Worm (Caenorhabditis elegans) whole organism, young adult: ENCODE results near the gene T23B7.2.
A peak's percentile ranks its signal among the peaks of the same experiment; 100 is the strongest.

ENCODE experiments used
- B0019.2 ChIP-seq: fragments of 200-800 bp; sonication (Bioruptor generic); conservative IDR thresholded peaks from 2 replicates; pipeline ENCODE4 v1.3.6; 2022; ENCODE audit warnings: missing genetic modification reagents, missing genetic modification characterization, missing compliant biosample characterization
- C06A6.2 ChIP-seq: fragments of 200-800 bp; sonication (Bioruptor generic); conservative IDR thresholded peaks from 2 replicates; pipeline ENCODE4 v1.3.6; 2022; ENCODE audit warnings: missing genetic modification characterization, missing compliant biosample characterization
- C17E4.6 ChIP-seq: fragments of 200-800 bp; sonication (Bioruptor generic); IDR thresholded peaks from 2 replicates; pipeline ENCODE4 v1.3.6; 2022; ENCODE audit warnings: missing genetic modification reagents, missing genetic modification characterization, missing compliant biosample characterization
- F10E7.11 ChIP-seq: sonication (generic microtip); optimal IDR thresholded peaks from 2 replicates; lab custom pipeline; 2017; ENCODE audit warnings: mild to moderate bottlenecking, missing genetic modification characterization, moderate library complexity, missing compliant biosample characterization
- F39B2.1 ChIP-seq: fragments of 200-800 bp; sonication (Bioruptor generic); IDR thresholded peaks from 2 replicates; pipeline ENCODE4 v1.3.6; 2022; ENCODE audit warnings: missing genetic modification reagents, missing genetic modification characterization, missing compliant biosample characterization
- F52B5.7 ChIP-seq: sonication (generic microtip); optimal IDR thresholded peaks from 2 replicates; lab custom pipeline; 2016; ENCODE audit warnings: mild to moderate bottlenecking, missing genetic modification characterization, missing compliant biosample characterization
- F57C9.4 ChIP-seq: sonication (generic microtip); optimal IDR thresholded peaks from 2 replicates; lab custom pipeline; 2017; ENCODE audit warnings: mild to moderate bottlenecking, missing genetic modification characterization, missing compliant biosample characterization
- T07F8.4 ChIP-seq: sonication (generic microtip); optimal IDR thresholded peaks from 2 replicates; lab custom pipeline; 2016; ENCODE audit warnings: mild to moderate bottlenecking, missing genetic modification characterization, moderate library complexity, missing compliant biosample characterization
- T26A5.8 ChIP-seq: sonication (generic microtip); optimal IDR thresholded peaks from 2 replicates; lab custom pipeline; 2016; ENCODE audit warnings: missing genetic modification characterization, missing compliant biosample characterization
- Y53G8AR.9 ChIP-seq: fragments of 200-800 bp; sonication (Bioruptor generic); conservative IDR thresholded peaks from 2 replicates; pipeline ENCODE4 v1.3.6; 2022; ENCODE audit warnings: missing genetic modification reagents, missing genetic modification characterization, missing compliant biosample characterization
- Y56A3A.18 ChIP-seq: fragments of 200-800 bp; sonication (Bioruptor generic); IDR thresholded peaks from 2 replicates; pipeline ENCODE4 v1.3.6; 2022; ENCODE audit warnings: missing genetic modification reagents, missing genetic modification characterization, missing compliant biosample characterization
- ZK185.1 ChIP-seq: sonication (generic microtip); optimal IDR thresholded peaks from 2 replicates; lab custom pipeline; 2016; ENCODE audit warnings: mild to moderate bottlenecking, missing genetic modification characterization, missing compliant biosample characterization; ENCODE audit not compliant: poor library complexity, severe bottlenecking
- attf-3 ChIP-seq: fragments of 200-800 bp; sonication (Bioruptor generic); conservative IDR thresholded peaks from 2 replicates; pipeline ENCODE4 v1.3.6; 2022; ENCODE audit warnings: missing genetic modification reagents, missing genetic modification characterization, missing compliant biosample characterization
- attf-5 ChIP-seq: fragments of 200-800 bp; sonication (Bioruptor generic); optimal IDR thresholded peaks from 2 replicates; lab custom pipeline; 2018; ENCODE audit warnings: mild to moderate bottlenecking, missing genetic modification characterization, missing compliant biosample characterization
- bed-1 ChIP-seq: fragments of 200-800 bp; sonication (Bioruptor generic); IDR thresholded peaks from 2 replicates; pipeline ENCODE4 v1.3.6; 2022; ENCODE audit warnings: missing genetic modification reagents, missing genetic modification characterization, missing compliant biosample characterization
- bed-2 ChIP-seq: fragments of 200-800 bp; sonication (Bioruptor generic); IDR thresholded peaks from 2 replicates; pipeline ENCODE4 v1.3.6; 2022; ENCODE audit warnings: missing genetic modification reagents, missing genetic modification characterization, missing compliant biosample characterization
- ccch-3 ChIP-seq: fragments of 200-800 bp; sonication (Bioruptor generic); optimal IDR thresholded peaks from 2 replicates; lab custom pipeline; 2018; ENCODE audit warnings: mild to moderate bottlenecking, missing genetic modification characterization, missing compliant biosample characterization
- cebp-1 ChIP-seq, 2 experiments: fragments of 200-800 bp in 1 of 2; sonication (Bioruptor generic) in 1 of 2; sonication (generic microtip) in 1 of 2; IDR thresholded peaks in 1 of 2; optimal IDR thresholded peaks in 1 of 2; 2 replicates each; pipeline versions ENCODE4 v1.3.6 to Lab custom; 2017 to 2022; ENCODE audit warnings: missing compliant biosample characterization in 2 of 2, missing genetic modification characterization in 2 of 2, mild to moderate bottlenecking in 1 of 2, missing genetic modification reagents in 1 of 2, moderate library complexity in 1 of 2
- ceh-27 ChIP-seq: fragments of 200-800 bp; sonication (Bioruptor generic); optimal IDR thresholded peaks from 2 replicates; lab custom pipeline; 2018; ENCODE audit warnings: mild to moderate bottlenecking, missing genetic modification characterization, moderate library complexity, missing compliant biosample characterization
- ceh-79 ChIP-seq: sonication (generic microtip); optimal IDR thresholded peaks from 2 replicates; lab custom pipeline; 2017; ENCODE audit warnings: mild to moderate bottlenecking, missing genetic modification characterization, missing compliant biosample characterization
- ceh-91 ChIP-seq: fragments of 200-800 bp; sonication (Bioruptor generic); IDR thresholded peaks from 2 replicates; pipeline ENCODE4 v1.3.6; 2022; ENCODE audit warnings: missing genetic modification reagents, missing genetic modification characterization, missing compliant biosample characterization
- dox-1 ChIP-seq: fragments of 200-800 bp; sonication (Bioruptor generic); IDR thresholded peaks from 2 replicates; pipeline ENCODE4 v1.3.6; 2022; ENCODE audit warnings: missing genetic modification reagents, missing genetic modification characterization, missing compliant biosample characterization
- dpff-1 ChIP-seq: sonication (generic microtip); optimal IDR thresholded peaks from 2 replicates; lab custom pipeline; 2017; ENCODE audit warnings: mild to moderate bottlenecking, missing genetic modification characterization, missing compliant biosample characterization
- efl-1 ChIP-seq: fragments of 150-350 bp; optimal IDR thresholded peaks from 2 replicates; lab custom pipeline; 2014; ENCODE audit warnings: missing biosample characterization, missing genetic modification reagents, missing genetic modification characterization
- ekl-4 ChIP-seq: fragments of 200-800 bp; sonication (Bioruptor generic); IDR thresholded peaks from 2 replicates; pipeline ENCODE4 v1.3.6; 2022; ENCODE audit warnings: missing genetic modification reagents, missing genetic modification characterization, missing compliant biosample characterization
- gei-17 ChIP-seq: fragments of 200-800 bp; sonication (Bioruptor generic); optimal IDR thresholded peaks from 2 replicates; lab custom pipeline; 2018; ENCODE audit warnings: mild to moderate bottlenecking, missing genetic modification characterization, missing compliant biosample characterization
- him-1 ChIP-seq: sonication (generic microtip); optimal IDR thresholded peaks from 2 replicates; lab custom pipeline; 2016; ENCODE audit warnings: missing genotype, missing genetic modification reagents, missing genetic modification characterization, missing compliant biosample characterization
- hsf-1 ChIP-seq: fragments of 200-800 bp; sonication (Bioruptor generic); IDR thresholded peaks from 2 replicates; pipeline ENCODE4 v1.3.6; 2022; ENCODE audit warnings: missing genetic modification reagents, missing genetic modification characterization, missing compliant biosample characterization
- let-526 ChIP-seq: fragments of 200-800 bp; sonication (Bioruptor generic); IDR thresholded peaks from 2 replicates; pipeline ENCODE4 v1.3.6; 2022; ENCODE audit warnings: missing genetic modification reagents, missing genetic modification characterization, missing compliant biosample characterization
- lin-26 ChIP-seq: fragments of 200-800 bp; sonication (Bioruptor generic); IDR thresholded peaks from 2 replicates; pipeline ENCODE4 v1.3.6; 2022; ENCODE audit warnings: missing genetic modification reagents, missing genetic modification characterization, missing compliant biosample characterization
- lir-1 ChIP-seq: fragments of 200-800 bp; sonication (Bioruptor generic); conservative IDR thresholded peaks from 2 replicates; pipeline ENCODE4 v1.3.6; 2022; ENCODE audit warnings: missing genetic modification reagents, missing genetic modification characterization, missing compliant biosample characterization
- lsy-27 ChIP-seq: sonication (generic microtip); optimal IDR thresholded peaks from 2 replicates; lab custom pipeline; 2017; ENCODE audit warnings: missing genetic modification characterization, mild to moderate bottlenecking, missing compliant biosample characterization, antibody characterized with exemption, missing genotype, borderline replicate concordance; ENCODE audit not compliant: insufficient read depth
- mxl-1 ChIP-seq: sonication (generic microtip); optimal IDR thresholded peaks from 2 replicates; lab custom pipeline; 2016; ENCODE audit warnings: missing genetic modification characterization, missing compliant biosample characterization
- nfya-1 ChIP-seq: sonication (generic microtip); optimal IDR thresholded peaks from 2 replicates; lab custom pipeline; 2017; ENCODE audit warnings: antibody characterized with exemption, missing compliant biosample characterization, missing genetic modification characterization, borderline replicate concordance; ENCODE audit not compliant: insufficient read depth
- nfyb-1 ChIP-seq: fragments of 200-800 bp; sonication (Bioruptor generic); IDR thresholded peaks from 2 replicates; pipeline ENCODE4 v1.3.6; 2022; ENCODE audit warnings: missing genetic modification reagents, missing genetic modification characterization, missing compliant biosample characterization
- nhr-27 ChIP-seq: fragments of 200-800 bp; sonication (Bioruptor generic); optimal IDR thresholded peaks from 2 replicates; lab custom pipeline; 2018; ENCODE audit warnings: mild to moderate bottlenecking, missing genetic modification characterization, moderate library complexity, missing compliant biosample characterization
- nhr-90 ChIP-seq: sonication (generic microtip); optimal IDR thresholded peaks from 2 replicates; lab custom pipeline; 2016; ENCODE audit warnings: missing genotype, mild to moderate bottlenecking, missing genetic modification characterization, missing compliant biosample characterization
- pbrm-1 ChIP-seq: fragments of 200-800 bp; sonication (Bioruptor generic); IDR thresholded peaks from 2 replicates; pipeline ENCODE4 v1.3.6; 2022; ENCODE audit warnings: missing genetic modification reagents, missing genetic modification characterization, missing compliant biosample characterization
- rcor-1 ChIP-seq: fragments of 200-800 bp; sonication (Bioruptor generic); IDR thresholded peaks from 2 replicates; pipeline ENCODE4 v1.3.6; 2022; ENCODE audit warnings: missing genetic modification reagents, missing genetic modification characterization, missing compliant biosample characterization
- rpc-1 ChIP-seq, 2 experiments: fragments of 150-350 bp in 1 of 2; sonication (generic microtip) in 1 of 2; optimal IDR thresholded peaks; 2 replicates each; lab custom pipeline; 2014 to 2018; ENCODE audit warnings: missing biosample characterization in 1 of 2, missing genetic modification characterization in 1 of 2, missing genetic modification reagents in 1 of 2, missing genotype in 1 of 2
- snpc-1.1 ChIP-seq: sonication (generic microtip); optimal IDR thresholded peaks from 2 replicates; lab custom pipeline; 2017; ENCODE audit warnings: missing genetic modification characterization, mild to moderate bottlenecking, missing compliant biosample characterization, antibody characterized with exemption, moderate library complexity, missing genotype, missing genetic modification reagents; ENCODE audit not compliant: insufficient read depth
- somi-1 ChIP-seq: fragments of 200-800 bp; sonication (Bioruptor generic); optimal IDR thresholded peaks from 2 replicates; lab custom pipeline; 2018; ENCODE audit warnings: mild to moderate bottlenecking, missing genetic modification characterization, missing compliant biosample characterization
- tbx-9 ChIP-seq: sonication (generic microtip); optimal IDR thresholded peaks from 2 replicates; lab custom pipeline; 2016; ENCODE audit warnings: borderline replicate concordance, missing genetic modification characterization, inconsistent platforms, missing compliant biosample characterization
- unc-62 ChIP-seq: fragments of 150-350 bp; optimal IDR thresholded peaks from 2 replicates; lab custom pipeline; 2014; ENCODE audit warnings: missing biosample characterization, missing genetic modification reagents, missing genetic modification characterization
- xnd-1 ChIP-seq: sonication (generic microtip); optimal IDR thresholded peaks from 2 replicates; lab custom pipeline; 2016; ENCODE audit warnings: missing genotype, missing genetic modification reagents, missing genetic modification characterization, missing compliant biosample characterization
- zim-3 ChIP-seq: sonication (generic microtip); optimal IDR thresholded peaks from 2 replicates; lab custom pipeline; 2017; ENCODE audit warnings: mild to moderate bottlenecking, missing genetic modification characterization, moderate library complexity, missing compliant biosample characterization
- ztf-25 ChIP-seq: fragments of 200-800 bp; sonication (Bioruptor generic); IDR thresholded peaks from 2 replicates; pipeline ENCODE4 v1.3.6; 2022; ENCODE audit warnings: missing genetic modification reagents, missing genetic modification characterization, missing compliant biosample characterization

The T23B7.2 gene

ce11 chrII:4856113-4856512 is 14.1 kb upstream of the T23B7.2 start:
- no peak for TF ChIP-seq nhr-90 (tag; lab: Kevin White, UChicago)
- no peak for TF ChIP-seq nhr-27 (tag; lab: Kevin White, UChicago)
- no peak for TF ChIP-seq efl-1
- TF ChIP-seq mxl-1 (tag; lab: Kevin White, UChicago), result no peak
- TF ChIP-seq xnd-1 (tag; lab: Kevin White, UChicago), result no peak
- no peak for TF ChIP-seq nfya-1 (tag; lab: Kevin White, UChicago)
- TF ChIP-seq him-1 (tag; lab: Kevin White, UChicago), result no peak
- no peak for TF ChIP-seq attf-3
- no peak for TF ChIP-seq ceh-27 (GFP tag; lab: Kevin White, UChicago)
- no peak for TF ChIP-seq ceh-79 (tag; lab: Kevin White, UChicago)
- TF ChIP-seq let-526 (GFP tag; lab: Robert Waterston, UW), result peak; percentile 24; the same call in 1 of the 2 replicates
- TF ChIP-seq ccch-3 (GFP tag; lab: Kevin White, UChicago), result no peak
- no peak for TF ChIP-seq Y56A3A.18 (GFP tag; lab: Robert Waterston, UW)
- TF ChIP-seq F52B5.7 (tag; lab: Kevin White, UChicago), result no peak
- no peak for TF ChIP-seq gei-17 (GFP tag; lab: Kevin White, UChicago)
- TF ChIP-seq bed-1 (GFP tag; lab: Robert Waterston, UW), result no peak
- TF ChIP-seq somi-1, result no peak
- no peak for TF ChIP-seq C06A6.2
- 0 out of 2 replicates have a peak, but pooled peaks have one; percentile 13 for TF ChIP-seq lin-26
- no peak for TF ChIP-seq zim-3 (tag; lab: Kevin White, UChicago)
- no peak for TF ChIP-seq bed-2 (GFP tag; lab: Robert Waterston, UW)
- no peak for TF ChIP-seq T26A5.8
- no peak for TF ChIP-seq ceh-91
- no peak for TF ChIP-seq ztf-25 (GFP tag; lab: Robert Waterston, UW)
- 0 out of 2 replicates have a peak, but pooled peaks have one; percentile 46 for TF ChIP-seq nfyb-1 (GFP tag; lab: Robert Waterston, UW)
- no peak for TF ChIP-seq F10E7.11 (tag; lab: Kevin White, UChicago)
- TF ChIP-seq snpc-1.1 (tag; lab: Kevin White, UChicago), result no peak
- no peak for TF ChIP-seq tbx-9 (tag; lab: Kevin White, UChicago)
- no peak for TF ChIP-seq lsy-27
- no peak for TF ChIP-seq rpc-1 (optimal IDR thresholded peaks at IDR 0.05; lab: Kevin White, UChicago)
- TF ChIP-seq rpc-1 (tag; optimal IDR thresholded peaks at IDR 0.05; lab: Kevin White, UChicago), result no peak
- no peak for TF ChIP-seq C17E4.6 (GFP tag; lab: Robert Waterston, UW)
- peak; percentile 96 for TF ChIP-seq cebp-1 (GFP tag; IDR thresholded peaks at IDR 0.05; lab: Robert Waterston, UW)
- TF ChIP-seq cebp-1 (tag; optimal IDR thresholded peaks at IDR 0.05; lab: Kevin White, UChicago), result peak; percentile 99
- TF ChIP-seq unc-62 (GFP tag; lab: Kevin White, UChicago), result no peak
- no peak for TF ChIP-seq ekl-4 (GFP tag; lab: Robert Waterston, UW)
- no peak for TF ChIP-seq lir-1 (GFP tag; lab: Robert Waterston, UW)
- TF ChIP-seq rcor-1 (GFP tag; lab: Robert Waterston, UW), result no peak
- TF ChIP-seq B0019.2 (GFP tag; lab: Robert Waterston, UW), result no peak
- TF ChIP-seq T07F8.4, result no peak
- TF ChIP-seq dpff-1 (tag; lab: Kevin White, UChicago), result no peak
- TF ChIP-seq pbrm-1, result 0 out of 2 replicates have a peak, but pooled peaks have one; percentile 12
- TF ChIP-seq F39B2.1 (GFP tag; lab: Robert Waterston, UW), result no peak
- no peak for TF ChIP-seq Y53G8AR.9 (GFP tag; lab: Robert Waterston, UW)
- no peak for TF ChIP-seq ZK185.1 (tag; lab: Kevin White, UChicago)
- peak; percentile 39 for TF ChIP-seq attf-5 (GFP tag; lab: Kevin White, UChicago)
- TF ChIP-seq dox-1, result no peak
- no peak for TF ChIP-seq F57C9.4
- TF ChIP-seq hsf-1 (GFP tag; lab: Robert Waterston, UW), result no peak
